Worm (Caenorhabditis elegans): ENCODE data around the gene D2024.4.

D2024.4 gene

ce11 chrIV:7235382-7235917 lies 4.4 kb downstream of the D2024.4 start (continued):
- TF ChIP-seq zip-11 (GFP tag; IDR thresholded peaks at IDR 0.05) (no peak), ceh-62 (tag; optimal IDR thresholded peaks at IDR 0.05) (no peak), ceh-44 (GFP tag; IDR thresholded peaks at IDR 0.05) (no peak), F10B5.3 (tag; optimal IDR thresholded peaks at IDR 0.05) (no peak), F37D6.2 (tag; optimal IDR thresholded peaks at IDR 0.05) (peak; percentile 4), zag-1 (tag; optimal IDR thresholded peaks at IDR 0.05) (no peak), Y48G9A.11 (GFP tag; IDR thresholded peaks at IDR 0.05) (no peak), php-3 (GFP tag; IDR thresholded peaks at IDR 0.05) (peak; percentile 62; the same call in 1 of the 2 replicates), Y5F2A.4 (GFP tag; optimal IDR thresholded peaks at IDR 0.05) (no peak), nhr-102 (tag; optimal IDR thresholded peaks at IDR 0.05) (no peak), skn-1 (tag; optimal IDR thresholded peaks at IDR 0.05) (no peak), spr-3 (GFP tag; optimal IDR thresholded peaks at IDR 0.05) (no peak), dpl-1 (GFP tag; optimal IDR thresholded peaks at IDR 0.05) (no peak), nhr-25 (tag; optimal IDR thresholded peaks at IDR 0.05; ENCODE audit: borderline replicate concordance, insufficient read depth) (no peak), snpc-1.2 (GFP tag; IDR thresholded peaks at IDR 0.05) (no peak), mdt-29 (GFP tag; IDR thresholded peaks at IDR 0.05) (no peak), mes-2 (tag; optimal IDR thresholded peaks at IDR 0.05; ENCODE audit: poor library complexity, severe bottlenecking) (peak; percentile 38), rbr-2 (tag; optimal IDR thresholded peaks at IDR 0.05) (peak; percentile 64), nhr-6 (tag; optimal IDR thresholded peaks at IDR 0.05) (no peak), D1046.2 (GFP tag; IDR thresholded peaks at IDR 0.05) (no peak), ceh-32 (tag; optimal IDR thresholded peaks at IDR 0.05; ENCODE audit: poor library complexity) (no peak), nhr-111 (GFP tag; optimal IDR thresholded peaks at IDR 0.05) (no peak), lim-7 (GFP tag; IDR thresholded peaks at IDR 0.05) (0 out of 2 replicates have a peak, but pooled peaks have one; percentile 27), ztf-7 (tag; optimal IDR thresholded peaks at IDR 0.05) (no peak), arid-1 (GFP tag; conservative IDR thresholded peaks at IDR 0.05) (no peak), unc-130 (GFP tag; optimal IDR thresholded peaks at IDR 0.05) (no peak), daf-16 (GFP tag; optimal IDR thresholded peaks at IDR 0.05) (peak in 1 of 2 experiments; percentile 43), daf-16 (tag; optimal IDR thresholded peaks at IDR 0.05) (peak; percentile 18), hlh-30 (tag; optimal IDR thresholded peaks at IDR 0.05; ENCODE audit: insufficient read depth) (peak; percentile 16), zfp-2 (tag; optimal IDR thresholded peaks at IDR 0.05) (no peak), R02D3.7 (tag; optimal IDR thresholded peaks at IDR 0.05) (no peak), daf-12 (tag; optimal IDR thresholded peaks at IDR 0.05) (no peak), nhr-42 (GFP tag; IDR thresholded peaks at IDR 0.05) (0 out of 2 replicates have a peak, but pooled peaks have one; percentile 43), daf-8 (GFP tag; IDR thresholded peaks at IDR 0.05) (no peak), gei-8 (GFP tag; optimal IDR thresholded peaks at IDR 0.05) (no peak), F49E8.2 (tag; optimal IDR thresholded peaks at IDR 0.05; ENCODE audit: borderline replicate concordance) (no peak), mdl-1 (tag; optimal IDR thresholded peaks at IDR 0.05) (peak in 1 of 2 experiments; percentile 19), ctbp-1 (GFP tag; IDR thresholded peaks at IDR 0.05) (no peak), nhr-41 (GFP tag; IDR thresholded peaks at IDR 0.05) (no peak), mxl-2 (GFP tag; conservative IDR thresholded peaks at IDR 0.05) (no peak), nhr-28 (tag; optimal IDR thresholded peaks at IDR 0.05) (peak; percentile 89), unc-62 (GFP tag; optimal IDR thresholded peaks at IDR 0.05 in 1 of 2) (peak in 1 of 2 experiments; percentile 63), unc-62 (tag; optimal IDR thresholded peaks at IDR 0.05) (no peak), ces-1 (GFP tag; optimal IDR thresholded peaks at IDR 0.05) (no peak), nhr-10 (tag; optimal IDR thresholded peaks at IDR 0.05) (no peak), nhr-237 (tag; optimal IDR thresholded peaks at IDR 0.05) (no peak), egl-27 (tag; optimal IDR thresholded peaks at IDR 0.05) (no peak), nhr-76 (tag; optimal IDR thresholded peaks at IDR 0.05) (no peak), fkh-10 (GFP tag; optimal IDR thresholded peaks at IDR 0.05) (peak; percentile 56), jun-1 (tag; optimal IDR thresholded peaks at IDR 0.05) (no peak), ZK337.2 (GFP tag; IDR thresholded peaks at IDR 0.05) (no peak), fos-1 (tag; optimal IDR thresholded peaks at IDR 0.05) (no peak)
